Fruit fly (Drosophila melanogaster): ENCODE measurements around the gene LKRSDH.
A peak's percentile ranks its signal among the peaks of the same experiment; 100 is the strongest.

The LKRSDH gene

dm6 chr2L:7813357-7813756, 17.6 kb upstream of the LKRSDH start (continued):
- TF ChIP-seq CG10462 (GFP tag; optimal IDR thresholded peaks at IDR 0.05) = no peak
- peak; percentile 64 for TF ChIP-seq CG12104 (GFP tag; optimal IDR thresholded peaks at IDR 0.05)
- peak; percentile 14; the same call in 1 of the 2 replicates for TF ChIP-seq E2f2 (GFP tag; IDR thresholded peaks at IDR 0.05)
- peak in 1 of 2 experiments; percentile 23 for TF ChIP-seq insv (GFP tag; optimal IDR thresholded peaks at IDR 0.05)
- TF ChIP-seq pfk (GFP tag; optimal IDR thresholded peaks at IDR 0.05) = peak; percentile 70
- 0 out of 3 replicates have a peak, but pooled peaks have one; percentile 30 for TF ChIP-seq CG11093 (GFP tag; IDR thresholded peaks at IDR 0.05)
- TF ChIP-seq CG14014 (GFP tag; IDR thresholded peaks at IDR 0.05) = peak; percentile 61; the same call in 1 of the 2 replicates
- TF ChIP-seq Dip3 (GFP tag; optimal IDR thresholded peaks at IDR 0.05) = peak; percentile 38
- peak; percentile 30 for TF ChIP-seq CG17385 (GFP tag; optimal IDR thresholded peaks at IDR 0.05)
- peak; percentile 51 for TF ChIP-seq Camta (GFP tag; optimal IDR thresholded peaks at IDR 0.05)
- peak; percentile 44 for TF ChIP-seq fd3F (GFP tag; optimal IDR thresholded peaks at IDR 0.05)
- TF ChIP-seq CG15601 (tag; optimal IDR thresholded peaks at IDR 0.05) = peak; percentile 61
- TF ChIP-seq CG10209 (GFP tag; optimal IDR thresholded peaks at IDR 0.05) = peak; percentile 37
- peak; percentile 53 for TF ChIP-seq CG15514 (GFP tag; optimal IDR thresholded peaks at IDR 0.05)
- TF ChIP-seq CG7745 (tag; optimal IDR thresholded peaks at IDR 0.05) = peak; percentile 99
- peak; percentile 56; the same call in 1 of the 2 replicates for TF ChIP-seq ara (GFP tag; IDR thresholded peaks at IDR 0.05)
- peak; percentile 27; the same call in 1 of the 3 replicates for TF ChIP-seq tgo (GFP tag; IDR thresholded peaks at IDR 0.05)
- TF ChIP-seq CG10274 (GFP tag; optimal IDR thresholded peaks at IDR 0.05) = peak; percentile 14
- TF ChIP-seq CG17568 (GFP tag; optimal IDR thresholded peaks at IDR 0.05) = peak; percentile 43
- peak; percentile 26 for TF ChIP-seq wek (GFP tag; optimal IDR thresholded peaks at IDR 0.05)
- TF ChIP-seq CG10147 (GFP tag; optimal IDR thresholded peaks at IDR 0.05) = peak; percentile 64
- TF ChIP-seq CG13296 (GFP tag; optimal IDR thresholded peaks at IDR 0.05) = peak; percentile 83
- peak; percentile 93 for TF ChIP-seq mirr (GFP tag; optimal IDR thresholded peaks at IDR 0.05)
- TF ChIP-seq CG3847 (GFP tag; IDR thresholded peaks at IDR 0.05) = peak; percentile 41
- no peak for TF ChIP-seq Dad (GFP tag; optimal IDR thresholded peaks at IDR 0.05)
- peak; percentile 85 for TF ChIP-seq CG18599 (GFP tag; optimal IDR thresholded peaks at IDR 0.05)
- no peak for TF ChIP-seq kah (GFP tag; optimal IDR thresholded peaks at IDR 0.05)
- TF ChIP-seq Scr (GFP tag; IDR thresholded peaks at IDR 0.05; ENCODE audit: partially characterized antibody) = no peak
- TF ChIP-seq chm (GFP tag; IDR thresholded peaks at IDR 0.05) = peak; percentile 62; the same call in 1 of the 2 replicates
- TF ChIP-seq Nf-YC (tag; optimal IDR thresholded peaks at IDR 0.05) = peak; percentile 19
- TF ChIP-seq dmrt99B (tag; optimal IDR thresholded peaks at IDR 0.05) = peak; percentile 43
- peak; percentile 63; the same call in 1 of the 2 replicates for TF ChIP-seq rib (GFP tag; IDR thresholded peaks at IDR 0.05)
- no peak for TF ChIP-seq ato (GFP tag; IDR thresholded peaks at IDR 0.05; ENCODE audit: partially characterized antibody)
- TF ChIP-seq Tbp (GFP tag; optimal IDR thresholded peaks at IDR 0.05) = no peak
- TF ChIP-seq CG6683 (GFP tag; optimal IDR thresholded peaks at IDR 0.05) = peak; percentile 62
- no peak for TF ChIP-seq phol (tag; optimal IDR thresholded peaks at IDR 0.05)
- TF ChIP-seq CG6254 (GFP tag; optimal IDR thresholded peaks at IDR 0.05) = peak; percentile 69

- TF ChIP-seq Hr51 (GFP tag; optimal IDR thresholded peaks at IDR 0.05) (peak in 1 of 2 experiments; percentile 34), Nf-YB (GFP tag; optimal IDR thresholded peaks at IDR 0.05) (peak; percentile 5), tin (GFP tag; optimal IDR thresholded peaks at IDR 0.05) (peak; percentile 7), H2.0 (GFP tag; IDR thresholded peaks at IDR 0.05) (no peak), lola (GFP tag; optimal IDR thresholded peaks at IDR 0.05) (peak in 1 of 3 experiments; percentile 9), Hsf (GFP tag; optimal IDR thresholded peaks at IDR 0.05) (peak; percentile 6), CG8388 (GFP tag; optimal IDR thresholded peaks at IDR 0.05) (peak; percentile 33), row (GFP tag; IDR thresholded peaks at IDR 0.05) (peak; percentile 37), Sox102F (GFP tag; optimal IDR thresholded peaks at IDR 0.05) (peak; percentile 18), Hr39 (optimal IDR thresholded peaks at IDR 0.05) (no peak), CHES-1-like (GFP tag; optimal IDR thresholded peaks at IDR 0.05) (no peak), phol (tag; optimal IDR thresholded peaks at IDR 0.05) (peak; percentile 42), tgo (GFP tag; IDR thresholded peaks at IDR 0.05) (0 out of 3 replicates have a peak, but pooled peaks have one; percentile 13), Ets65A (GFP tag) (peak; percentile 72)
Observed at dm6 chr2L:7812555-7813339, 17.0 kb upstream of the LKRSDH start.
